Worm (Caenorhabditis elegans) whole organism, L1 larva: ENCODE results near the gene F49C12.4.

Experiments
- ceh-88 ChIP-seq: fragments of 200-800 bp; sonication (Bioruptor generic); IDR thresholded peaks from 2 replicates; pipeline ENCODE4 v1.3.6; 2022; ENCODE audit warnings: missing genetic modification characterization, missing compliant biosample characterization
- ces-1 ChIP-seq: fragments of 150-350 bp; optimal IDR thresholded peaks from 2 replicates; lab custom pipeline; 2014; ENCODE audit warnings: missing biosample characterization, missing genetic modification reagents, missing genetic modification characterization
- mep-1 ChIP-seq: fragments of 150-350 bp; optimal IDR thresholded peaks from 2 replicates; lab custom pipeline; 2014; ENCODE audit warnings: missing biosample characterization, missing genetic modification characterization
- nhr-77 ChIP-seq: fragments of 150-350 bp; optimal IDR thresholded peaks from 2 replicates; lab custom pipeline; 2014; ENCODE audit warnings: missing biosample characterization, missing genetic modification characterization
- nhr-90 ChIP-seq: sonication (generic microtip); optimal IDR thresholded peaks from 2 replicates; lab custom pipeline; 2016; ENCODE audit warnings: mild to moderate bottlenecking, missing genetic modification characterization, missing compliant biosample characterization; ENCODE audit not compliant: poor library complexity

DNA sequence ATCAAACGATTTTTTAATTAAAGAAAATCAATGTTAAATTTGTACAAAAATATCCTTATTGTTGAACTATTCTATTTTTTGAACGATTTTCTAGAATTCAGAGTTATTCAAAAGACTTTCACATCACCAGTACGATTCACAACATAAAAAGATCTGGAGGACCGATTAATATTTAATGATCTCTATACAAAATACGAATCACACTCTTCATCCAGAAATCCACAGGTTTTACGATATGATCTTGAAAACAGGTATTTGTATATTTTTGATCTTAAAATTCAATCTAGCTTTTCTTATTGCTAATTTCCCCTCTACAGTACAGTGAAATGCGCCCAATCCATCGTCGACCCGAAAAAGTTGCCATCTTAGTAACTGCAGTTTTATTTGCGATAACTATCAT, 723 bp upstream of the F49C12.4 start, which contains the start of gene F49C12.5:
- TF ChIP-seq nhr-77 (tag; lab: Kevin White, UChicago) (no peak), mep-1 (tag; lab: Kevin White, UChicago) (no peak), nhr-90 (no peak), ceh-88 (GFP tag; lab: Robert Waterston, UW) (no peak), ces-1 (no peak)
